Worm (Caenorhabditis elegans) whole organism, late embryonic: ENCODE results near the gene srv-32.

Experiments used
- F13H6.1 ChIP-seq: sonication (generic microtip); optimal IDR thresholded peaks from 2 replicates; lab custom pipeline; 2016; ENCODE audit warnings: missing genetic modification characterization, missing compliant biosample characterization
- ahr-1 ChIP-seq: sonication (generic microtip); optimal IDR thresholded peaks from 2 replicates; lab custom pipeline; 2016; ENCODE audit warnings: missing genetic modification characterization, missing compliant biosample characterization
- ama-1 ChIP-seq: fragments of 150-350 bp; optimal IDR thresholded peaks from 2 replicates; lab custom pipeline; 2014
- ceh-19 ChIP-seq: fragments of 200-800 bp; sonication (Bioruptor generic); optimal IDR thresholded peaks from 2 replicates; lab custom pipeline; 2018; ENCODE audit warnings: mild to moderate bottlenecking, missing genetic modification characterization, missing compliant biosample characterization
- ceh-24 ChIP-seq: sonication (generic microtip); optimal IDR thresholded peaks from 2 replicates; lab custom pipeline; 2016; ENCODE audit warnings: mild to moderate bottlenecking, missing genetic modification characterization, missing compliant biosample characterization
- ceh-31 ChIP-seq: sonication (generic microtip); optimal IDR thresholded peaks from 2 replicates; lab custom pipeline; 2016; ENCODE audit warnings: missing genetic modification characterization, missing compliant biosample characterization
- ceh-34 ChIP-seq: sonication (generic microtip); optimal IDR thresholded peaks from 2 replicates; lab custom pipeline; 2016; ENCODE audit warnings: mild to moderate bottlenecking, missing genetic modification characterization, missing compliant biosample characterization
- che-1 ChIP-seq: sonication (generic microtip); optimal IDR thresholded peaks from 2 replicates; lab custom pipeline; 2016; ENCODE audit warnings: mild to moderate bottlenecking, missing genetic modification characterization, missing compliant biosample characterization
- dmd-4 ChIP-seq: sonication (generic microtip); optimal IDR thresholded peaks from 2 replicates; lab custom pipeline; 2016; ENCODE audit warnings: borderline replicate concordance, missing genetic modification characterization, missing compliant biosample characterization
- dve-1 ChIP-seq: sonication (generic microtip); optimal IDR thresholded peaks from 2 replicates; lab custom pipeline; 2017; ENCODE audit warnings: antibody characterized with exemption, mild to moderate bottlenecking, missing genetic modification characterization, missing compliant biosample characterization
- elt-2 ChIP-seq: sonication (generic microtip); optimal IDR thresholded peaks from 2 replicates; lab custom pipeline; 2016; ENCODE audit warnings: missing genetic modification reagents, missing genetic modification characterization, missing compliant biosample characterization
- eyg-1 ChIP-seq: sonication (generic microtip); optimal IDR thresholded peaks from 2 replicates; lab custom pipeline; 2016; ENCODE audit warnings: missing genotype, missing genetic modification characterization, missing compliant biosample characterization
- fkh-10 ChIP-seq: fragments of 150-350 bp; optimal IDR thresholded peaks from 2 replicates; lab custom pipeline; 2014; ENCODE audit warnings: missing biosample characterization, missing genetic modification reagents, missing genetic modification characterization
- gmeb-2 ChIP-seq: sonication (generic microtip); optimal IDR thresholded peaks from 2 replicates; lab custom pipeline; 2016; ENCODE audit warnings: missing genetic modification characterization, inconsistent platforms, missing compliant biosample characterization
- hlh-13 ChIP-seq: fragments of 200-800 bp; sonication (Bioruptor generic); optimal IDR thresholded peaks from 2 replicates; lab custom pipeline; 2018; ENCODE audit warnings: mild to moderate bottlenecking, missing genetic modification characterization, missing compliant biosample characterization
- hlh-30 ChIP-seq: sonication (generic microtip); optimal IDR thresholded peaks from 2 replicates; lab custom pipeline; 2017; ENCODE audit warnings: antibody characterized with exemption, missing genetic modification characterization, missing compliant biosample characterization; ENCODE audit not compliant: insufficient read depth
- hlh-6 ChIP-seq: sonication (generic microtip); optimal IDR thresholded peaks from 2 replicates; lab custom pipeline; 2016; ENCODE audit warnings: missing genotype, missing genetic modification characterization, missing compliant biosample characterization
- lim-6 ChIP-seq: sonication (generic microtip); optimal IDR thresholded peaks from 2 replicates; lab custom pipeline; 2016; ENCODE audit warnings: missing genetic modification characterization, missing compliant biosample characterization
- lin-11 ChIP-seq: fragments of 200-800 bp; sonication (Bioruptor generic); optimal IDR thresholded peaks from 2 replicates; lab custom pipeline; 2018; ENCODE audit warnings: mild to moderate bottlenecking, missing genetic modification characterization, missing compliant biosample characterization
- nhr-11 ChIP-seq: fragments of 150-350 bp; optimal IDR thresholded peaks from 2 replicates; lab custom pipeline; 2014; ENCODE audit warnings: missing biosample characterization, missing genetic modification characterization
- npax-4 ChIP-seq: sonication (generic microtip); optimal IDR thresholded peaks from 2 replicates; lab custom pipeline; 2016; ENCODE audit warnings: missing genetic modification characterization, missing compliant biosample characterization
- pag-3 ChIP-seq: sonication (generic microtip); optimal IDR thresholded peaks from 2 replicates; lab custom pipeline; 2016; ENCODE audit warnings: missing compliant biosample characterization, missing genetic modification characterization, borderline replicate concordance
- pha-2 ChIP-seq: sonication (generic microtip); optimal IDR thresholded peaks from 2 replicates; lab custom pipeline; 2017; ENCODE audit warnings: mild to moderate bottlenecking, missing genetic modification characterization, missing compliant biosample characterization
- pha-4 ChIP-seq: fragments of 150-350 bp; optimal IDR thresholded peaks from 2 replicates; lab custom pipeline; 2018; ENCODE audit warnings: missing biosample characterization, missing genetic modification reagents, missing genetic modification characterization
- sox-2 ChIP-seq: fragments of 200-800 bp; sonication (Bioruptor generic); IDR thresholded peaks from 2 replicates; pipeline ENCODE4 v1.3.6; 2022; ENCODE audit warnings: missing genetic modification reagents, missing genetic modification characterization, missing compliant biosample characterization
- sox-4 ChIP-seq: sonication (generic microtip); optimal IDR thresholded peaks from 2 replicates; lab custom pipeline; 2017; ENCODE audit warnings: mild to moderate bottlenecking, missing genetic modification characterization, inconsistent platforms, missing compliant biosample characterization
- zip-5 ChIP-seq: sonication (generic microtip); optimal IDR thresholded peaks from 2 replicates; lab custom pipeline; 2016; ENCODE audit warnings: missing genetic modification characterization, missing compliant biosample characterization

srv-32 gene

ce11 chrIV:6301764-6302163 lies 19.7 kb upstream of the srv-32 start, which contains the start of gene srv-26:
TSS of gene srv-26 (minus strand) at chrIV:6301864.
- no peak for TF ChIP-seq ahr-1
- no peak for TF ChIP-seq sox-2 (GFP tag; lab: Robert Waterston, UW)
- TF ChIP-seq dve-1 (tag; lab: Kevin White, UChicago), result no peak
- TF ChIP-seq pha-4, result no peak
- TF ChIP-seq fkh-10 (GFP tag; lab: Kevin White, UChicago), result no peak

ce11 chrIV:6299523-6299922 lies 17.5 kb upstream of the srv-32 start:
- TF ChIP-seq zip-5 (no peak), hlh-6 (tag; lab: Kevin White, UChicago) (no peak), hlh-13 (GFP tag; lab: Kevin White, UChicago) (no peak), ceh-34 (tag; lab: Kevin White, UChicago) (no peak), dmd-4 (tag; lab: Kevin White, UChicago) (no peak), F13H6.1 (tag; lab: Kevin White, UChicago) (no peak), eyg-1 (tag; lab: Kevin White, UChicago) (no peak)

ce11 chrIV:6298253-6298652 lies 16.2 kb upstream of the srv-32 start, which contains the start of gene srv-27:
TSS of gene srv-27 (minus strand) at chrIV:6298353.
- no peak for TF ChIP-seq hlh-13 (GFP tag; lab: Kevin White, UChicago)
- TF ChIP-seq che-1 (tag; lab: Kevin White, UChicago), result no peak

ce11 chrIV:6294081-6294480 lies 12.0 kb upstream of the srv-32 start, which contains the start of gene hil-2:
TSS of gene hil-2 (plus strand) at chrIV:6294240.
- TF ChIP-seq nhr-11 (tag; lab: Kevin White, UChicago) (no peak), sox-4 (no peak), pha-4 (no peak), ceh-31 (peak; percentile 53), elt-2 (tag; lab: Kevin White, UChicago) (peak; percentile 26), hlh-6 (tag; lab: Kevin White, UChicago) (no peak), lim-6 (no peak), pag-3 (tag; lab: Kevin White, UChicago) (no peak), npax-4 (tag; lab: Kevin White, UChicago) (no peak), ama-1 (lab: Kevin White, UChicago) (peak; percentile 34)
- TF ChIP-seq, all 69 proteins: peak for 3

- TF ChIP-seq ahr-1 (no peak), ceh-19 (no peak), ceh-24 (tag; lab: Kevin White, UChicago) (no peak), pha-2 (tag; lab: Kevin White, UChicago) (no peak)
Observed at ce11 chrIV:6290741-6291140, 8.7 kb upstream of the srv-32 start, which contains the start of gene srv-24. TSS of gene srv-24 (minus strand) at chrIV:6290841.

ce11 chrIV:6284277-6284676 lies 2.2 kb upstream of the srv-32 start, which contains the start of gene ops-1:
TSS of gene ops-1 (minus strand) at chrIV:6284377.
- TF ChIP-seq hlh-30 (tag; lab: Kevin White, UChicago), result no peak
- TF ChIP-seq lin-11 (tag; lab: Kevin White, UChicago), result no peak
- no peak for TF ChIP-seq ahr-1
- no peak for TF ChIP-seq gmeb-2 (tag; lab: Kevin White, UChicago)

ce11 chrIV:6279392-6279791 lies 2.7 kb downstream of the srv-32 start, which contains the start of gene sams-5:
TSS of gene sams-5 (minus strand) at chrIV:6279522.
- TF ChIP-seq ama-1 (lab: Kevin White, UChicago), result no peak
- no peak for TF ChIP-seq ahr-1
- peak; percentile 58 for TF ChIP-seq elt-2 (tag; lab: Kevin White, UChicago)

ce11 chrIV:6275671-6276209 lies 6.3 kb downstream of the srv-32 start, which contains the start of the genes aat-4 and T13A10.1:
TSS of gene aat-4 (minus strand) at chrIV:6275721.
TSS of gene T13A10.1 (plus strand) at chrIV:6276081.
- TF ChIP-seq ahr-1 (no peak), elt-2 (tag; lab: Kevin White, UChicago) (peak; percentile 78)
